Fruit fly (Drosophila melanogaster) whole organism, embryonic: ENCODE results near the gene Elp3.

ENCODE experiments used
- B-H1 ChIP-seq: fragments of 200-800 bp; sonication (Bioruptor generic); IDR thresholded peaks from 3 replicates; pipeline ENCODE4 v1.3.6; 2022; ENCODE audit warnings: missing biosample characterization, missing genetic modification characterization
- Blimp-1 ChIP-seq: fragments of 200-800 bp; sonication (Bioruptor generic); optimal IDR thresholded peaks from 3 replicates; lab custom pipeline; 2018; ENCODE audit warnings: missing biosample characterization, missing genetic modification characterization, mild to moderate bottlenecking, moderate library complexity, missing genetic modification reagents
- CG10431 ChIP-seq: fragments of 200-800 bp; sonication (Bioruptor generic); optimal IDR thresholded peaks from 3 replicates; lab custom pipeline; 2018; ENCODE audit warnings: missing biosample characterization, mild to moderate bottlenecking, missing genetic modification characterization
- CG12942 ChIP-seq: fragments of 200-800 bp; sonication (Bioruptor generic); optimal IDR thresholded peaks from 3 replicates; lab custom pipeline; 2016; ENCODE audit warnings: missing biosample characterization, missing genetic modification characterization
- CG13624 ChIP-seq: fragments of 200-800 bp; sonication (Bioruptor generic); optimal IDR thresholded peaks from 2 replicates; lab custom pipeline; 2016; ENCODE audit warnings: missing biosample characterization, missing genetic modification characterization
- CG15696 ChIP-seq: fragments of 200-800 bp; sonication (Bioruptor generic); optimal IDR thresholded peaks from 2 replicates; lab custom pipeline; 2019; ENCODE audit warnings: missing biosample characterization, mild to moderate bottlenecking, missing genetic modification characterization, moderate library complexity
- CG2120 ChIP-seq: fragments of 200-800 bp; sonication (Bioruptor generic); optimal IDR thresholded peaks from 3 replicates; lab custom pipeline; 2016; ENCODE audit warnings: missing biosample characterization, missing genetic modification characterization
- CG2712 ChIP-seq: fragments of 200-800 bp; optimal IDR thresholded peaks from 3 replicates; lab custom pipeline; 2019; ENCODE audit warnings: missing biosample characterization, mild to moderate bottlenecking, missing genetic modification characterization, moderate library complexity
- CG30020 ChIP-seq: fragments of 200-800 bp; optimal IDR thresholded peaks from 2 replicates; lab custom pipeline; 2019; ENCODE audit warnings: missing biosample characterization, mild to moderate bottlenecking, missing genetic modification characterization, moderate library complexity
- CG31224 ChIP-seq: fragments of 200-800 bp; sonication (Bioruptor generic); IDR thresholded peaks from 2 replicates; pipeline ENCODE4 v1.3.6; 2022; ENCODE audit warnings: missing biosample characterization, missing genetic modification characterization
- CG31441 ChIP-seq: fragments of 200-800 bp; sonication (Bioruptor generic); IDR thresholded peaks from 2 replicates; pipeline ENCODE4 v1.3.6; 2022; ENCODE audit warnings: missing biosample characterization, missing genetic modification characterization
- CG4404 ChIP-seq: fragments of 200-800 bp; sonication (Bioruptor generic); IDR thresholded peaks from 2 replicates; pipeline ENCODE4 v1.3.6; 2022; ENCODE audit warnings: missing biosample characterization, missing genetic modification characterization
- CG4730 ChIP-seq: fragments of 200-800 bp; sonication (Bioruptor generic); IDR thresholded peaks from 2 replicates; pipeline ENCODE4 v1.3.6; 2022; ENCODE audit warnings: missing biosample characterization, missing genetic modification characterization
- CG4854 ChIP-seq: fragments of 200-800 bp; sonication (Bioruptor generic); optimal IDR thresholded peaks from 2 replicates; lab custom pipeline; 2016; ENCODE audit warnings: missing biosample characterization, missing genetic modification characterization, inconsistent platforms
- CG6254 ChIP-seq: fragments of 200-800 bp; sonication (Bioruptor generic); optimal IDR thresholded peaks from 3 replicates; lab custom pipeline; 2017; ENCODE audit warnings: mild to moderate bottlenecking, missing biosample characterization, missing genetic modification reagents, missing genetic modification characterization
- CG6765 ChIP-seq: fragments of 200-800 bp; sonication (Bioruptor generic); optimal IDR thresholded peaks from 3 replicates; lab custom pipeline; 2017; ENCODE audit warnings: missing biosample characterization, mild to moderate bottlenecking, missing genetic modification characterization
- CG7271 ChIP-seq: fragments of 200-800 bp; sonication (Bioruptor generic); optimal IDR thresholded peaks from 2 replicates; lab custom pipeline; 2018; ENCODE audit warnings: missing biosample characterization, mild to moderate bottlenecking, missing genetic modification characterization, moderate library complexity
- CG7839 ChIP-seq: fragments of 200-800 bp; sonication (Bioruptor generic); optimal IDR thresholded peaks from 3 replicates; lab custom pipeline; 2018; ENCODE audit warnings: missing biosample characterization, mild to moderate bottlenecking, missing genetic modification characterization, moderate library complexity
- CG8281 ChIP-seq: fragments of 200-800 bp; sonication (Bioruptor generic); optimal IDR thresholded peaks from 2 replicates; lab custom pipeline; 2018; ENCODE audit warnings: missing biosample characterization, mild to moderate bottlenecking, missing genetic modification characterization, moderate library complexity
- Dad ChIP-seq: fragments of 200-800 bp; sonication (Bioruptor generic); optimal IDR thresholded peaks from 3 replicates; lab custom pipeline; 2016; ENCODE audit warnings: missing biosample characterization, missing genetic modification characterization
- E2f1 ChIP-seq: fragments of 200-800 bp; sonication (Bioruptor generic); IDR thresholded peaks from 2 replicates; pipeline ENCODE4 v1.3.6; 2022; ENCODE audit warnings: missing biosample characterization, missing genetic modification characterization
- H2.0 ChIP-seq: fragments of 200-800 bp; sonication (Bioruptor generic); IDR thresholded peaks from 2 replicates; pipeline ENCODE4 v1.3.6; 2022; ENCODE audit warnings: missing biosample characterization, missing genetic modification characterization
- Mad ChIP-seq: fragments of 200-800 bp; sonication (Bioruptor generic); optimal IDR thresholded peaks from 2 replicates; lab custom pipeline; 2016; ENCODE audit warnings: missing biosample characterization, missing genetic modification characterization
- Myb ChIP-seq: fragments of 200-800 bp; sonication (Bioruptor generic); optimal IDR thresholded peaks from 2 replicates; lab custom pipeline; 2016; ENCODE audit warnings: missing biosample characterization, missing genetic modification characterization
- Nf-YB ChIP-seq: fragments of 200-800 bp; sonication (Bioruptor generic); optimal IDR thresholded peaks from 3 replicates; lab custom pipeline; 2019; ENCODE audit warnings: missing biosample characterization, mild to moderate bottlenecking, missing genetic modification characterization, moderate library complexity
- PHDP ChIP-seq: fragments of 200-800 bp; sonication (Bioruptor generic); optimal IDR thresholded peaks from 3 replicates; lab custom pipeline; 2018; ENCODE audit warnings: missing biosample characterization, mild to moderate bottlenecking, missing genetic modification characterization, moderate library complexity
- Poxn ChIP-seq: fragments of 200-800 bp; sonication (Bioruptor generic); IDR thresholded peaks from 2 replicates; pipeline ENCODE4 v1.3.6; 2022; ENCODE audit warnings: missing biosample characterization, missing genetic modification characterization
- Six4 ChIP-seq: fragments of 200-800 bp; sonication (Bioruptor generic); optimal IDR thresholded peaks from 2 replicates; lab custom pipeline; 2016; ENCODE audit warnings: missing biosample characterization, missing genetic modification characterization
- Xbp1 ChIP-seq: fragments of 200-800 bp; sonication (Bioruptor generic); optimal IDR thresholded peaks from 3 replicates; lab custom pipeline; 2016; ENCODE audit warnings: missing biosample characterization, mild to moderate bottlenecking, missing genetic modification characterization
- ac ChIP-seq: fragments of 200-800 bp; sonication (Bioruptor generic); optimal IDR thresholded peaks from 3 replicates; lab custom pipeline; 2017; ENCODE audit warnings: missing biosample characterization, mild to moderate bottlenecking, missing genetic modification characterization
- crp ChIP-seq, 2 experiments: fragments of 200-800 bp; sonication (Bioruptor generic); optimal IDR thresholded peaks; 2 replicates in 1 of 2; 3 replicates in 1 of 2; lab custom pipeline; 2017; ENCODE audit warnings: missing biosample characterization in 2 of 2, missing genetic modification characterization in 2 of 2, mild to moderate bottlenecking in 1 of 2, moderate library complexity in 1 of 2
- dati ChIP-seq: fragments of 200-800 bp; sonication (Bioruptor generic); IDR thresholded peaks from 2 replicates; pipeline ENCODE4 v1.3.6; 2022; ENCODE audit warnings: missing biosample characterization, missing genetic modification characterization
- dimm ChIP-seq: fragments of 200-800 bp; sonication (Bioruptor generic); IDR thresholded peaks from 2 replicates; pipeline ENCODE4 v1.3.6; 2022; ENCODE audit warnings: missing biosample characterization, missing genetic modification characterization
- esg ChIP-seq: fragments of 200-800 bp; sonication (Bioruptor generic); conservative IDR thresholded peaks from 2 replicates; pipeline ENCODE4 v1.3.6; 2022; ENCODE audit warnings: missing biosample characterization, missing genetic modification characterization
- exex ChIP-seq: fragments of 200-800 bp; sonication (Bioruptor generic); optimal IDR thresholded peaks from 4 replicates; lab custom pipeline; 2018; ENCODE audit warnings: missing biosample characterization, mild to moderate bottlenecking, missing genetic modification characterization, moderate library complexity
- fru ChIP-seq: fragments of >200 bp; optimal IDR thresholded peaks from 2 replicates; lab custom pipeline; 2017
- ftz-f1 ChIP-seq: fragments of 200-800 bp; sonication (Bioruptor generic); optimal IDR thresholded peaks from 2 replicates; lab custom pipeline; 2016; ENCODE audit warnings: missing biosample characterization, missing genetic modification characterization
- gro ChIP-seq: fragments of 200-800 bp; sonication (Bioruptor generic); optimal IDR thresholded peaks from 2 replicates; lab custom pipeline; 2016; ENCODE audit warnings: missing biosample characterization, missing genetic modification characterization
- hkb ChIP-seq, 2 experiments: fragments of 200-800 bp in 1 of 2; fragments of >200 bp in 1 of 2; sonication (Bioruptor generic) in 1 of 2; IDR thresholded peaks in 1 of 2; optimal IDR thresholded peaks in 1 of 2; 2 replicates each; pipeline versions ENCODE4 v1.3.6 to Lab custom; 2017 to 2022; ENCODE audit warnings: missing biosample characterization in 1 of 2, missing genetic modification characterization in 1 of 2
- ind ChIP-seq: fragments of 200-800 bp; sonication (Bioruptor generic); optimal IDR thresholded peaks from 3 replicates; lab custom pipeline; 2016; ENCODE audit warnings: missing biosample characterization, missing genetic modification characterization
- oc ChIP-seq: fragments of 200-800 bp; sonication (Bioruptor generic); optimal IDR thresholded peaks from 2 replicates; lab custom pipeline; 2018; ENCODE audit warnings: missing biosample characterization, mild to moderate bottlenecking, missing genetic modification characterization, moderate library complexity
- peb ChIP-seq: fragments of 200-800 bp; sonication (Bioruptor generic); IDR thresholded peaks from 2 replicates; pipeline ENCODE4 v1.3.6; 2022; ENCODE audit warnings: missing biosample characterization, missing genetic modification characterization
- pfk ChIP-seq: fragments of 200-800 bp; sonication (Bioruptor generic); optimal IDR thresholded peaks from 2 replicates; lab custom pipeline; 2018; ENCODE audit warnings: missing biosample characterization, mild to moderate bottlenecking, missing genetic modification characterization, moderate library complexity
- sd ChIP-seq: fragments of 200-800 bp; sonication (Bioruptor generic); optimal IDR thresholded peaks from 3 replicates; lab custom pipeline; 2018; ENCODE audit warnings: missing biosample characterization, mild to moderate bottlenecking, missing genetic modification characterization, moderate library complexity
- sima ChIP-seq: fragments of 200-800 bp; sonication (Bioruptor generic); optimal IDR thresholded peaks from 2 replicates; lab custom pipeline; 2016; ENCODE audit warnings: missing biosample characterization, missing genetic modification characterization
- stc ChIP-seq: fragments of 200-800 bp; sonication (Bioruptor generic); IDR thresholded peaks from 2 replicates; pipeline ENCODE4 v1.3.6; 2022; ENCODE audit warnings: missing biosample characterization, missing genetic modification characterization
- tio ChIP-seq: fragments of 200-800 bp; sonication (Bioruptor generic); optimal IDR thresholded peaks from 2 replicates; lab custom pipeline; 2017; ENCODE audit warnings: missing biosample characterization, missing genetic modification characterization, inconsistent platforms
- yki ChIP-seq: fragments of >200 bp; optimal IDR thresholded peaks from 3 replicates; lab custom pipeline; 2018

Elp3 gene

DNA sequence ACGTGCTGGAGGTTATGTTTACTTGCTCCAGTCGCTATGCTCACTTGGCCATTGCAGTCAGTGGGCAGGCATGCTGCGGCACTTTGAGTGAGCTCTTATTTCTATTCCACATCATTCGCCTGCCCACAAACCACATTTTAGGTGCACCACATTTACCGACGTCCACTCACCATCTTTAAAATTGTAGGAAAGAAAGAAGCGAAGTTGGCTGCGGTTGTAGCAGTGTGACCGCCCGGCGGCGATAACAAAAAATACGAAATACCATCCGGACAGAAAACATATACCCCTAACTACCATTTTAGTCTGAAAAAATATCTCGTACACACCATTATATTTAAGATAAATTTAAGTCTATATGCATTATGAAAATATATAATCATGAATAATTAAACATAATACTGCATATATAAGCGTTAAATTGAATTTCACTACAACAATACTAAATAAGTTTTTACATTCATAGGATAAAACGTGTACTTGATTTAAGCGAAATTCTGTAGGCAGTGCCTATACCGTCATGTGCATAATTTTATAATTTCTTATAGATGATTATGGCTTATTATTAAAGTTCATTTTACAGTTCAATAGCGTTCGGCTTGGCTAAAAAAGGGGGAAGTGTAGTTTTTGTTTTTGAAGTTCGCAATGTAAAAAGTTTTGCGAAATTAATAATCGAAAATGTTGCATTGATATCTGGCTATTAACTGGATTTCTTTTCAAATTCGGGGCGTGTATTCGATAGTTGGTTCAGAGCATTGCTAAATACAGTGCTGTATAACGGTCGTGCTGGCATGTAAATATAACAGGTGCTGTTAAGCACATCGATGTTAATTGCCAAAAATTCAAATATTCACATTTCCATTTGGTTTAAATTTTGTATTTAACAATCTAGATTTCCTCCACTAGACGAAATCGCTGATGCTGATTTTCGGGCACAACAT lies 13.9 kb downstream of the Elp3 start, which contains the start of gene RpL27A (continued):
- TF ChIP-seq crp (GFP tag; optimal IDR thresholded peaks at IDR 0.05; lab: Kevin White, UChicago): peak in 1 of 2 experiments; percentile 39
- peak; percentile 23 for TF ChIP-seq gro (GFP tag; lab: Kevin White, UChicago)
- TF ChIP-seq CG31224 (GFP tag; lab: Robert Waterston, UW): peak; percentile 54; the same call in 1 of the 2 replicates
- TF ChIP-seq sd (tag; lab: Kevin White, UChicago): peak; percentile 68
- peak; percentile 79 for TF ChIP-seq Myb (GFP tag; lab: Kevin White, UChicago)
- TF ChIP-seq Xbp1 (GFP tag; lab: Kevin White, UChicago): peak; percentile 79
- no peak for TF ChIP-seq fru (lab: Kevin White, UChicago)
- TF ChIP-seq tio (GFP tag; lab: Kevin White, UChicago): no peak
- peak; percentile 81 for TF ChIP-seq PHDP (tag; lab: Kevin White, UChicago)
- TF ChIP-seq sima (GFP tag; lab: Kevin White, UChicago): peak; percentile 50
- TF ChIP-seq ftz-f1: peak; percentile 6
- TF ChIP-seq CG4854: peak; percentile 61
- peak; percentile 76 for TF ChIP-seq dati (GFP tag; lab: Robert Waterston, UW)
- peak; percentile 79 for TF ChIP-seq stc
- TF ChIP-seq dimm (GFP tag; lab: Robert Waterston, UW): peak; percentile 49; the same call in 1 of the 2 replicates
- TF ChIP-seq Poxn (GFP tag; lab: Robert Waterston, UW): peak; percentile 37; the same call in 1 of the 2 replicates
- peak; percentile 78 for TF ChIP-seq CG7271 (tag; lab: Kevin White, UChicago)
- TF ChIP-seq CG2712 (tag; lab: Kevin White, UChicago): peak; percentile 71
- peak; percentile 76 for TF ChIP-seq Mad (GFP tag; lab: Kevin White, UChicago)
- peak; percentile 24; the same call in 1 of the 2 replicates for TF ChIP-seq esg (GFP tag; lab: Robert Waterston, UW)
- TF ChIP-seq CG31441: peak; percentile 83
- TF ChIP-seq exex (tag; lab: Kevin White, UChicago): peak; percentile 40
- no peak for TF ChIP-seq Blimp-1 (GFP tag; lab: Kevin White, UChicago)
- TF ChIP-seq CG2120: peak; percentile 41
- peak; percentile 13; the same call in 1 of the 2 replicates for TF ChIP-seq CG4404
- TF ChIP-seq yki (lab: Kevin White, UChicago): no peak
- peak; percentile 67 for TF ChIP-seq CG12942 (GFP tag; lab: Kevin White, UChicago)
- TF ChIP-seq CG6765 (GFP tag; lab: Kevin White, UChicago): peak; percentile 84
- TF ChIP-seq Nf-YB (GFP tag; lab: Kevin White, UChicago): peak; percentile 57
- TF ChIP-seq peb: peak; percentile 59
- peak; percentile 82 for TF ChIP-seq H2.0 (GFP tag; lab: Robert Waterston, UW)
- TF ChIP-seq CG30020 (tag; lab: Kevin White, UChicago): peak; percentile 94
- TF ChIP-seq ind (GFP tag; lab: Kevin White, UChicago): peak; percentile 32
- TF ChIP-seq CG8281: peak; percentile 11
- TF ChIP-seq pfk: peak; percentile 78
- TF ChIP-seq CG6254: peak; percentile 66
- TF ChIP-seq Six4: peak; percentile 43
- peak; percentile 63 for TF ChIP-seq CG4730 (GFP tag; lab: Robert Waterston, UW)
- peak; percentile 71; the same call in 2 of the 3 replicates for TF ChIP-seq B-H1 (GFP tag; lab: Robert Waterston, UW)
- peak; percentile 23 for TF ChIP-seq CG15696 (tag; lab: Kevin White, UChicago)
- peak; percentile 60 for TF ChIP-seq oc
- TF ChIP-seq E2f1 (GFP tag; lab: Robert Waterston, UW): peak; percentile 71
- TF ChIP-seq ac (GFP tag; lab: Kevin White, UChicago): peak; percentile 74
- peak; percentile 45 for TF ChIP-seq Dad (GFP tag; lab: Kevin White, UChicago)
- TF ChIP-seq CG7839: peak; percentile 75
- TF ChIP-seq CG10431 (GFP tag; lab: Kevin White, UChicago): peak; percentile 90
- no peak for TF ChIP-seq hkb (optimal IDR thresholded peaks at IDR 0.05; lab: Kevin White, UChicago)
- TF ChIP-seq hkb (GFP tag; IDR thresholded peaks at IDR 0.05; lab: Robert Waterston, UW): peak; percentile 81
- TF ChIP-seq CG13624: peak; percentile 48
